Worm (Caenorhabditis elegans) whole organism, L2 larva: ENCODE measurements around the gene hir-1.

ENCODE experiments used
- C34F6.9 ChIP-seq: fragments of 150-350 bp; optimal IDR thresholded peaks from 2 replicates; lab custom pipeline; 2014; ENCODE audit warnings: missing biosample characterization, missing genetic modification characterization
- R02D3.7 ChIP-seq: fragments of 150-350 bp; optimal IDR thresholded peaks from 2 replicates; lab custom pipeline; 2014; ENCODE audit warnings: missing biosample characterization, missing genetic modification characterization
- ZK546.5 ChIP-seq: sonication (generic microtip); optimal IDR thresholded peaks from 2 replicates; lab custom pipeline; 2017; ENCODE audit warnings: missing biosample characterization, missing genetic modification characterization
- alr-1 ChIP-seq: fragments of 150-350 bp; optimal IDR thresholded peaks from 2 replicates; lab custom pipeline; 2014; ENCODE audit warnings: missing biosample characterization, missing genetic modification characterization
- aly-2 ChIP-seq: fragments of 150-350 bp; optimal IDR thresholded peaks from 2 replicates; lab custom pipeline; 2014; ENCODE audit warnings: missing biosample characterization, missing genetic modification characterization
- ama-1 ChIP-seq: fragments of 150-350 bp; optimal IDR thresholded peaks from 2 replicates; lab custom pipeline; 2018; ENCODE audit warnings: inconsistent platforms
- blmp-1 ChIP-seq: sonication (generic microtip); optimal IDR thresholded peaks from 2 replicates; lab custom pipeline; 2017; ENCODE audit warnings: missing genetic modification characterization, mild to moderate bottlenecking, missing compliant biosample characterization, antibody characterized with exemption, moderate library complexity; ENCODE audit not compliant: insufficient read depth
- ceh-16 ChIP-seq: fragments of 150-350 bp; optimal IDR thresholded peaks from 2 replicates; lab custom pipeline; 2014; ENCODE audit warnings: missing biosample characterization, missing genetic modification characterization
- ceh-82 ChIP-seq: fragments of 150-350 bp; optimal IDR thresholded peaks from 2 replicates; lab custom pipeline; 2014; ENCODE audit warnings: missing biosample characterization, missing genetic modification characterization
- crh-2 ChIP-seq: sonication (generic microtip); optimal IDR thresholded peaks from 2 replicates; lab custom pipeline; 2017; ENCODE audit warnings: missing biosample characterization, missing genetic modification characterization
- egl-27 ChIP-seq: sonication (generic microtip); optimal IDR thresholded peaks from 3 replicates; lab custom pipeline; 2017; ENCODE audit warnings: missing biosample characterization, missing genetic modification reagents, missing genetic modification characterization
- elt-1 ChIP-seq: fragments of 150-350 bp; optimal IDR thresholded peaks from 2 replicates; lab custom pipeline; 2014; ENCODE audit warnings: missing biosample characterization, missing genetic modification characterization
- fos-1 ChIP-seq: fragments of 150-350 bp; optimal IDR thresholded peaks from 2 replicates; lab custom pipeline; 2014; ENCODE audit warnings: missing biosample characterization, missing genetic modification characterization
- gmeb-1 ChIP-seq: fragments of 150-350 bp; optimal IDR thresholded peaks from 2 replicates; lab custom pipeline; 2014; ENCODE audit warnings: missing biosample characterization, missing genetic modification characterization
- lin-11 ChIP-seq: fragments of 150-350 bp; sonication (generic microtip); optimal IDR thresholded peaks from 2 replicates; lab custom pipeline; 2014; ENCODE audit warnings: missing biosample characterization, missing genetic modification characterization, inconsistent platforms, mixed read lengths
- lin-39 ChIP-seq: fragments of 150-350 bp; optimal IDR thresholded peaks from 2 replicates; lab custom pipeline; 2014; ENCODE audit warnings: missing biosample characterization, missing genetic modification reagents, missing genetic modification characterization
- lsy-2 ChIP-seq, 2 experiments: fragments of 150-350 bp in 1 of 2; sonication (generic microtip) in 1 of 2; optimal IDR thresholded peaks; 2 replicates each; lab custom pipeline; 2014 to 2017; ENCODE audit warnings: missing biosample characterization in 2 of 2, missing genetic modification characterization in 2 of 2
- mbf-1 ChIP-seq: sonication (generic microtip); optimal IDR thresholded peaks from 2 replicates; lab custom pipeline; 2017; ENCODE audit warnings: missing biosample characterization, missing genetic modification characterization
- nhr-10 ChIP-seq: sonication (generic microtip); optimal IDR thresholded peaks from 2 replicates; lab custom pipeline; 2017; ENCODE audit warnings: missing biosample characterization, missing genetic modification characterization
- nhr-12 ChIP-seq: fragments of 150-350 bp; optimal IDR thresholded peaks from 2 replicates; lab custom pipeline; 2014; ENCODE audit warnings: missing biosample characterization, missing genetic modification characterization
- nhr-129 ChIP-seq: fragments of 150-350 bp; optimal IDR thresholded peaks from 2 replicates; lab custom pipeline; 2014; ENCODE audit warnings: missing biosample characterization, missing genetic modification characterization
- nhr-23 ChIP-seq: fragments of 150-350 bp; optimal IDR thresholded peaks from 2 replicates; lab custom pipeline; 2014; ENCODE audit warnings: missing biosample characterization, missing genetic modification reagents, missing genetic modification characterization
- nhr-237 ChIP-seq: fragments of 150-350 bp; optimal IDR thresholded peaks from 2 replicates; lab custom pipeline; 2014; ENCODE audit warnings: missing biosample characterization, missing genetic modification characterization
- nhr-25 ChIP-seq: fragments of 150-350 bp; sonication (generic microtip); optimal IDR thresholded peaks from 3 replicates; lab custom pipeline; 2014; ENCODE audit warnings: missing biosample characterization, missing genetic modification characterization
- nhr-6 ChIP-seq: fragments of 150-350 bp; optimal IDR thresholded peaks from 2 replicates; lab custom pipeline; 2014; ENCODE audit warnings: missing biosample characterization, missing genetic modification characterization
- nhr-77 ChIP-seq: fragments of 150-350 bp; optimal IDR thresholded peaks from 2 replicates; lab custom pipeline; 2014; ENCODE audit warnings: missing biosample characterization, missing genetic modification characterization
- peb-1 ChIP-seq: fragments of 150-350 bp; optimal IDR thresholded peaks from 2 replicates; lab custom pipeline; 2014; ENCODE audit warnings: missing biosample characterization, missing genetic modification characterization
- sem-4 ChIP-seq: fragments of 150-350 bp; optimal IDR thresholded peaks from 2 replicates; lab custom pipeline; 2014; ENCODE audit warnings: missing biosample characterization, missing genetic modification reagents, missing genetic modification characterization
- skn-1 ChIP-seq: sonication (generic microtip); optimal IDR thresholded peaks from 2 replicates; lab custom pipeline; 2017; ENCODE audit warnings: missing biosample characterization, missing genetic modification characterization
- sma-3 ChIP-seq: sonication (generic microtip); optimal IDR thresholded peaks from 2 replicates; lab custom pipeline; 2016; ENCODE audit warnings: missing genetic modification reagents, missing genetic modification characterization, missing compliant biosample characterization
- unc-39 ChIP-seq: fragments of 150-350 bp; optimal IDR thresholded peaks from 2 replicates; lab custom pipeline; 2014; ENCODE audit warnings: missing biosample characterization, missing genetic modification characterization
- unc-55 ChIP-seq: fragments of 150-350 bp; sonication (generic microtip); optimal IDR thresholded peaks from 3 replicates; lab custom pipeline; 2014; ENCODE audit warnings: missing biosample characterization, missing genetic modification reagents, missing genetic modification characterization
- zag-1 ChIP-seq: fragments of 150-350 bp; optimal IDR thresholded peaks from 2 replicates; lab custom pipeline; 2014; ENCODE audit warnings: missing biosample characterization, missing genetic modification characterization
- ztf-4 ChIP-seq: fragments of 150-350 bp; optimal IDR thresholded peaks from 2 replicates; lab custom pipeline; 2014; ENCODE audit warnings: missing biosample characterization, missing genetic modification characterization

hir-1 gene

ce11 chrV:5488766-5489165 lies 33.2 kb upstream of the hir-1 start, which contains the start of gene grl-18:
Gene grl-18 (minus strand): TSS chrV:5488866.
- TF ChIP-seq ceh-82 (tag; lab: Kevin White, UChicago) (no peak), ceh-16 (tag; lab: Kevin White, UChicago) (no peak), R02D3.7 (tag; lab: Kevin White, UChicago) (no peak), elt-1 (tag; lab: Kevin White, UChicago) (no peak)

- TF ChIP-seq lin-39 (tag; lab: Kevin White, UChicago), result no peak
- no peak for TF ChIP-seq nhr-129 (tag; lab: Kevin White, UChicago)
- TF ChIP-seq nhr-237 (tag; lab: Kevin White, UChicago), result no peak
- no peak for TF ChIP-seq peb-1 (tag; lab: Kevin White, UChicago)
- TF ChIP-seq zag-1 (tag; lab: Kevin White, UChicago), result no peak
- TF ChIP-seq lsy-2 (tag; optimal IDR thresholded peaks at IDR 0.05; lab: Kevin White, UChicago), result no peak
- TF ChIP-seq mbf-1 (tag; lab: Kevin White, UChicago), result no peak
- TF ChIP-seq gmeb-1 (tag; lab: Kevin White, UChicago), result peak; percentile 20
- TF ChIP-seq crh-2, result peak; percentile 28
- TF ChIP-seq fos-1, result peak; percentile 89
- TF ChIP-seq alr-1 (tag; lab: Kevin White, UChicago), result no peak
- no peak for TF ChIP-seq skn-1 (tag; lab: Kevin White, UChicago)
- TF ChIP-seq sem-4 (tag; lab: Kevin White, UChicago), result no peak
- TF ChIP-seq ZK546.5 (tag; lab: Kevin White, UChicago), result no peak
- TF ChIP-seq unc-39 (tag; lab: Kevin White, UChicago), result no peak
- no peak for TF ChIP-seq R02D3.7 (tag; lab: Kevin White, UChicago)
- TF ChIP-seq nhr-23 (tag; lab: Kevin White, UChicago), result no peak
- no peak for TF ChIP-seq nhr-10 (tag; lab: Kevin White, UChicago)
- TF ChIP-seq lin-11, result no peak
- no peak for TF ChIP-seq nhr-12
- no peak for TF ChIP-seq blmp-1
- no peak for TF ChIP-seq ama-1
These were observed 31.7 kb upstream of the hir-1 start, which contains the start of gene T05C3.6 for ce11 chrV:5490205-5490604. Gene T05C3.6 (plus strand): TSS chrV:5490445.

DNA sequence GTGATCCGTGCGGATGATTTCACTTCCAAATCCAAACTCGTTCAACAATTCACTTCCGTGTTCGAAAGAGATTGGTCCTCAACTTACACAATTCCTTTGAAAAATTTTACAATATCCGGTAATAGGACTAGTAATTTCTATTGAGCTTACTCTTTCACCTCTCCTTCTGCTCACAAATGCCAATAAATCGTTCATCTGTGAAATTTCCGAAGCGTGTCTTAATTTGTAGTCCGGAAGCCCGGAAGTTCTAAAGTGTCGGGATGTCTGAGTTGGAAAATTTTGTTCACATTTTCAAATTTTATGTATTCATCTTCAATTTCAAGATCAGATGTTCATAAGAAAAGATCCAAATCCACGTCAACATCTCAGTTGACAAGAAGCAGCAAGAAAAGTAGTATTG lies 28.5 kb upstream of the hir-1 start, which contains the start of gene T05C3.2:
T05C3.2 (plus strand) TSS at position 301 of the 400 bp plus-strand sequence.
- TF ChIP-seq nhr-6 (tag; lab: Kevin White, UChicago) (no peak), unc-55 (GFP tag; lab: Kevin White, UChicago) (no peak), sem-4 (tag; lab: Kevin White, UChicago) (no peak), ztf-4 (tag; lab: Kevin White, UChicago) (no peak), ceh-16 (tag; lab: Kevin White, UChicago) (no peak), crh-2 (no peak)

DNA sequence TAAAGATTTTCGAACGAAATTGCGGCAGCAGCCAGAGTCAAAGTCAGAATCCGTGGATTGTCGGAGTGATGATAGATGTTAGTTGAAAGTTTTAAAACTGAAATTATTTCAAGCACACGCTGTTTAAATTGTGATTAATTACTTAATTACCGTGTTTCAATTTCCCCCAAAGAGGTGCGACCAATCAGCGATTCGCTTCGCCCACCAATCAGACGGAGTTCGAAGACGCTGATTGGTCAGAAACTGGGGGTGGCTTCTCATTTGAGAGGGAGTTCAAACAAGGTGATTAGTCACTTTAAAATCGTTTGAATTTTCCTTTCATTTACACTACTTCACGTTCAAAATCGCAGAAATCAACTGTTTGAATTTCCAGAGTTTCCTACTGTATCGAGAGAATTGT lies 22.5 kb upstream of the hir-1 start:
- TF ChIP-seq ztf-4 (tag; lab: Kevin White, UChicago) (no peak), nhr-77 (no peak), unc-55 (GFP tag; lab: Kevin White, UChicago) (no peak), gmeb-1 (tag; lab: Kevin White, UChicago) (no peak), C34F6.9 (tag; lab: Kevin White, UChicago) (no peak), nhr-129 (tag; lab: Kevin White, UChicago) (no peak), lsy-2 (tag; optimal IDR thresholded peaks at IDR 0.05; lab: Kevin White, UChicago) (no peak), nhr-25 (tag; lab: Kevin White, UChicago) (no peak), lin-11 (no peak), unc-39 (tag; lab: Kevin White, UChicago) (no peak), nhr-237 (tag; lab: Kevin White, UChicago) (no peak), nhr-10 (tag; lab: Kevin White, UChicago) (no peak), skn-1 (tag; lab: Kevin White, UChicago) (no peak), egl-27 (tag; lab: Kevin White, UChicago) (no peak), zag-1 (tag; lab: Kevin White, UChicago) (no peak), fos-1 (no peak)

DNA sequence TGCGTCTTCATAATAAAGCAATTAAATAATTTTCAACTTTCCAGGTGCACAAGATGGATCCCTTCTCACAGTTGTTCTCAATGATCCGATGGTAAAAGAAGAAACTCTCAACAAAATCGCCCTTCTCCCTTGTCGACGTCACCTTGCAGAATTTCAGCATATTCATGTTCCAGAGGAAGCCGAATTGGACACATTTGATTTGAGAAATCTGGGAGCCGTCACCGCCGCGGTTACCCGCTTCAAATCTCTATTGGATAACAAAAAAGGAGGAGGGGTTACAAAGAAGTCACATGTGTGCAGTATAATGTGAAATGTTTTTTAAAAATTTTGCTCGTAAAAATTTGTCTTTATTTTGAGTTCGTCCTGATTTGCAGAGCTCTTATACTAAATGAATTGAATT lies 19.2 kb upstream of the hir-1 start:
- peak; percentile 29 for TF ChIP-seq ama-1
- peak; percentile 6 for TF ChIP-seq sma-3 (GFP tag; lab: Kevin White, UChicago)
- TF ChIP-seq zag-1 (tag; lab: Kevin White, UChicago), result no peak
- TF ChIP-seq aly-2, result no peak
